Worm (Caenorhabditis elegans): ENCODE measurements around the gene F41E6.1.

Gene F41E6.1

DNA sequence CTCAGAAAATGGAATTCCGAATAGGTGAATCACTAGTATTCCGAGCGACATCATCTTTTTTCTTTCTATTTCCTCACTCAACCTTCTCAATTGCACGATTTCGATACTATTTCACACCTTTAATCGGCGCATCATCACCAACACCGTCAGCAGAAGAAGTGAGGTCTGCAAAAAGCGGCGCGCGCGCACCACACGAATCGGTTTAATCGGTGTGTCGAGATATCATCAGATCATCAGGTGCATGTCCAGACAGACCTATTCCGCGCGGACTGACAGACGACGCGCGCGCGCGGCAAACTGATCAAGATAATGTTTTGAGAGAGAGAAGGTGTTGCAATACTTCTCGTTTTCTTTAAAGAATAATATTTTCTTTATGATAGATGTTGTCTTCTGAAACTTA is 38.1 kb downstream of the F41E6.1 start:
- peak; percentile 59 for TF ChIP-seq ham-2 (GFP tag; optimal IDR thresholded peaks at IDR 0.05)
- TF ChIP-seq zip-8 (tag; optimal IDR thresholded peaks at IDR 0.05): no peak
- TF ChIP-seq nhr-237 (tag; optimal IDR thresholded peaks at IDR 0.05): no peak
- TF ChIP-seq hlh-1 (tag; optimal IDR thresholded peaks at IDR 0.05): no peak
- TF ChIP-seq ceh-83 (GFP tag; optimal IDR thresholded peaks at IDR 0.05): no peak
- no peak for TF ChIP-seq mab-5 (tag; optimal IDR thresholded peaks at IDR 0.05)
- TF ChIP-seq unc-62 (GFP tag; optimal IDR thresholded peaks at IDR 0.05): peak; percentile 32
- no peak for TF ChIP-seq nhr-2 (tag; optimal IDR thresholded peaks at IDR 0.05)
- no peak for TF ChIP-seq elt-3 (tag; optimal IDR thresholded peaks at IDR 0.05)
- TF ChIP-seq cnd-1 (tag; optimal IDR thresholded peaks at IDR 0.05): no peak
- no peak for TF ChIP-seq unc-120 (tag; optimal IDR thresholded peaks at IDR 0.05; ENCODE audit: poor library complexity, severe bottlenecking)
- no peak for TF ChIP-seq pha-4 (tag; optimal IDR thresholded peaks at IDR 0.05)
- no peak for TF ChIP-seq mls-2 (tag; optimal IDR thresholded peaks at IDR 0.05)
- peak; percentile 96 for TF ChIP-seq elt-1 (tag; optimal IDR thresholded peaks at IDR 0.05; ENCODE audit: borderline replicate concordance, insufficient read depth)

DNA sequence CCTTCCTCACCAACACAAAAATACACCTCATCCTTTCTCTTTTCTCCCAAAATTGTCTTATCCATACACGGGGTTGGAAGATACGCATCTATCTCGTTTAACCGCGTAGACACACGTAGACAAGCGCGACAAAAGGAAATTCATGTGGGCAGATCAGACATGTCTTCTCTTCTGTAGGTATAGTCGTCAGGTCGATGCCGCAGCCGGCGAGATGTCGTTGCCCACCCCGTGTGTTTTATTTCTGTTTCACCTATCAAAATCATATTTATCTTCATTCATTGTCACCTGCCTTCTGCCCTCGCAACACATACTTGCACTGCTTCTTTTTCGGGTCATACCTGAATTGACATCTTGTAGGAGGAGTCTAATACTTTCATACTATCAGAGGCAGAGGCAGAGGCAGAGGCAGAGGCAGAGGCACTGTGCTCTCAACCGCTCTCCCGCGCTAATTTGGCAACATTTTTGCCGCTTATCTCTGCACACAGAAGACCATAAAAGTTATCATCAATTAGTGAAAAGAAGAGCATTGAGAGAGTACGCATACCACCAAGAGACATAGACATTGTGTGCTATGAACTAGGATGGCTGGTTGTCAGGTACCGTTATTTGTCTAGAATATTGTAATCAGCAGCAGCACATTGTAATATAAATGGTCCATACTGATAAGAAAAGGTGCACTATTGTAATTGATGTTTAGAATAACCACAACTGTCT is 39.0 kb downstream of the F41E6.1 start:
- no peak for TF ChIP-seq ham-2 (GFP tag; optimal IDR thresholded peaks at IDR 0.05)
- TF ChIP-seq elt-1 (tag; optimal IDR thresholded peaks at IDR 0.05; ENCODE audit: borderline replicate concordance, insufficient read depth): peak; percentile 60

DNA sequence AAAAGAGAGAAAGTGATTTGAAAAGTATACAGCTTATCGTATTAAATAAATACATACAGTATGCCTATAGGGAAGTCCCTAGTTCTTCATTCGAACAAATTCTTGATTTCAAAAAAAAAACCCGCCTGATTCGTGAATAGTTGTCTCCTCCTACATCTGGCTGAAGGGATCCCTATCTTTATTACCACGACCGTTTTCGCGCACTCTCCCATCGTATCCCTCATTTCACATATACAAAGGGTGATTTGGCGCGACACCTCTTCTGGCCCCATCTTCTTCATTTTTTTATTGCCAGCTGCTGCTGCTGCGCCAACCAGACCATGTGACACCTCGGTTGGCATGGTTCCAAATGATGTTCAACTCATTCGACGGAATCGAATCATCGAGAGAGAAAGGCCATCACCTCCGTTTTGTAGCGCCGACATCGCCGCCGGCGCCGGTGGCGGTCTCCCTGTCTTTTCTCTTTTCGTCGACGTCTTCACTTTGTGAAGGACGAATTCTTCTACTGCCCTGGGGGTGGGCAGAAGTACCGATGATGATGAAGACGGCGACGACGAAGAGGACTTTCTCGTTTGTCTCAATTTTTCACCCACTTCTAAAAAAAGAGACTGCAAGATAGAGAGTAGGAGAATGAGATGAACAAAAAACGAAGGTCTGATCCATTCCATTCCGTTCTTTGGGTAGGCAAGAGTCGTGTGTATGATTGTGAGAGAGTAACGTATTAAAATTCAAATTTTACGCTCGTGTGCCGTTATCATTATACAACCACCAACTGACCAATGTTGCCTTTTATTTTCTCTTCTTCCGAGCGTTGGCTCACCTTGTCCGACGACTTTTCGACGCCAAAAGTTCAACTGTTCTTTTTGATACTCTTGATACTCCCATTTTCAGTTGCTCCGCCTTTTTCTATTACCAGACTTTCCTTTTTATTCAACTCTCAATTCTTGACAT is 39.9 kb downstream of the F41E6.1 start:
- TF ChIP-seq mep-1 (tag; optimal IDR thresholded peaks at IDR 0.05) (no peak), elt-3 (tag; optimal IDR thresholded peaks at IDR 0.05) (no peak), ztf-11 (tag; optimal IDR thresholded peaks at IDR 0.05) (no peak), lin-32 (GFP tag; optimal IDR thresholded peaks at IDR 0.05) (no peak), sptf-1 (tag; optimal IDR thresholded peaks at IDR 0.05) (no peak), drap-1 (GFP tag; optimal IDR thresholded peaks at IDR 0.05) (no peak), pha-4 (tag; optimal IDR thresholded peaks at IDR 0.05) (no peak), hlh-1 (tag; optimal IDR thresholded peaks at IDR 0.05) (no peak)

ce11 chrV:8663023-8663422 is 40.6 kb downstream of the F41E6.1 start:
- no peak for TF ChIP-seq ceh-83 (GFP tag; optimal IDR thresholded peaks at IDR 0.05)
- no peak for TF ChIP-seq mep-1 (tag; optimal IDR thresholded peaks at IDR 0.05)
- no peak for TF ChIP-seq M03D4.4 (tag; optimal IDR thresholded peaks at IDR 0.05)
- TF ChIP-seq unc-120 (tag; optimal IDR thresholded peaks at IDR 0.05; ENCODE audit: poor library complexity, severe bottlenecking): no peak
- TF ChIP-seq nhr-76 (tag; optimal IDR thresholded peaks at IDR 0.05): no peak
- no peak for TF ChIP-seq elt-3 (tag; optimal IDR thresholded peaks at IDR 0.05)
- TF ChIP-seq pha-4 (tag; optimal IDR thresholded peaks at IDR 0.05): no peak
- TF ChIP-seq blmp-1 (tag; optimal IDR thresholded peaks at IDR 0.05): no peak
- TF ChIP-seq cnd-1 (tag; optimal IDR thresholded peaks at IDR 0.05): no peak

DNA sequence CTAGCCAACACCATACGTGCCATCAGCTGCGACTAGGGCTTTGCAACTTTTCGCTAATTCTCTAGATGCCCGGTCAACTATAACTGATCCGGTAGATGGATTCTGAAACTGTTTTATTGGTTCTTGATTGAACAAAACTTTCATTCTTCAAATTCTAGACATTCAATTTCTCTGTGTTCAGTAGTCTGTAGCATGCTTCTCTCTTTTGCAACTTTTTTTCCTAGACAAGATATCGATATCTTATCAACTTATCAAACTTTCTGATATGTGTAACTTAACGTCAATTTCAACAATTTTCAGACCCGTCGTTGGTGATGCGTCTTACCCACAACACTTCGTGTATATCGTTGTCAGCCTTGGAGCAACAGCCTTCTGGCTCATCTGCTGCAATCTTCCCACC is 43.4 kb downstream of the F41E6.1 start, which contains the start of gene ZC190.4:
ZC190.4 (plus strand) TSS at position 301 of the 400 bp plus-strand sequence.
- TF ChIP-seq flh-1 (GFP tag; optimal IDR thresholded peaks at IDR 0.05) (no peak), nhr-237 (tag; optimal IDR thresholded peaks at IDR 0.05) (no peak), nhr-2 (tag; optimal IDR thresholded peaks at IDR 0.05) (no peak), lsy-2 (tag; optimal IDR thresholded peaks at IDR 0.05) (no peak), ceh-39 (tag; optimal IDR thresholded peaks at IDR 0.05) (no peak), sem-2 (GFP tag; optimal IDR thresholded peaks at IDR 0.05) (no peak), elt-3 (tag; optimal IDR thresholded peaks at IDR 0.05) (no peak), drap-1 (GFP tag; optimal IDR thresholded peaks at IDR 0.05) (no peak), mab-5 (tag; optimal IDR thresholded peaks at IDR 0.05) (no peak), elt-1 (tag; optimal IDR thresholded peaks at IDR 0.05; ENCODE audit: borderline replicate concordance, insufficient read depth) (no peak), blmp-1 (tag; optimal IDR thresholded peaks at IDR 0.05) (no peak), hlh-1 (tag; optimal IDR thresholded peaks at IDR 0.05) (no peak), nhr-76 (tag; optimal IDR thresholded peaks at IDR 0.05) (no peak), tbx-8 (GFP tag; optimal IDR thresholded peaks at IDR 0.05) (no peak), bed-3 (GFP tag; optimal IDR thresholded peaks at IDR 0.05) (no peak), pha-4 (tag; optimal IDR thresholded peaks at IDR 0.05) (no peak), ztf-11 (tag; optimal IDR thresholded peaks at IDR 0.05) (no peak), nhr-12 (tag; optimal IDR thresholded peaks at IDR 0.05) (no peak), mep-1 (tag; optimal IDR thresholded peaks at IDR 0.05) (no peak)

Data from whole organism, mixed stage, embryonic.